Fruit fly (Drosophila melanogaster) whole organism: ENCODE measurements around the gene gb.

Experiments used
- CG8478 ChIP-seq: fragments of >200 bp; optimal IDR thresholded peaks from 2 replicates; lab custom pipeline; 2018; ENCODE audit warnings: inconsistent platforms
- Dll ChIP-seq: fragments of >200 bp; optimal IDR thresholded peaks from 2 replicates; lab custom pipeline; 2017
- EcR ChIP-seq, 2 experiments: fragments of >200 bp; optimal IDR thresholded peaks; 2 replicates each; lab custom pipeline; 2017; ENCODE audit warnings: missing biosample characterization in 2 of 2, missing genetic modification characterization in 2 of 2, missing genetic modification reagents in 2 of 2
- pan ChIP-seq: fragments of >200 bp; optimal IDR thresholded peaks from 2 replicates; lab custom pipeline; 2017
- psq ChIP-seq: fragments of >200 bp; optimal IDR thresholded peaks from 2 replicates; lab custom pipeline; 2017
- usp ChIP-seq: fragments of >200 bp; optimal IDR thresholded peaks from 2 replicates; lab custom pipeline; 2017; ENCODE audit warnings: missing biosample characterization, missing genetic modification characterization, mixed read lengths

The gb gene

dm6 chr3R:27065136-27065535 is 46.9 kb downstream of the gb start, which contains the start of gene CG43935:
CG43935 (plus strand) TSS chr3R:27065436.
- no peak for TF ChIP-seq pan (lab: Kevin White, UChicago)
- no peak for TF ChIP-seq EcR (GFP tag; optimal IDR thresholded peaks at IDR 0.05; lab: Kevin White, UChicago)
- no peak for TF ChIP-seq CG8478 (lab: Kevin White, UChicago)
- TF ChIP-seq usp: no peak
- no peak for TF ChIP-seq Dll
- TF ChIP-seq psq (lab: Kevin White, UChicago): no peak

dm6 chr3R:27064099-27064498 is 48.0 kb downstream of the gb start, which contains the start of gene Nep5:
Nep5 (minus strand) TSS chr3R:27064199.
- TF ChIP-seq EcR (GFP tag; optimal IDR thresholded peaks at IDR 0.05; lab: Kevin White, UChicago) (no peak), pan (lab: Kevin White, UChicago) (no peak), usp (no peak), psq (lab: Kevin White, UChicago) (no peak), Dll (no peak), CG8478 (lab: Kevin White, UChicago) (no peak)

DNA sequence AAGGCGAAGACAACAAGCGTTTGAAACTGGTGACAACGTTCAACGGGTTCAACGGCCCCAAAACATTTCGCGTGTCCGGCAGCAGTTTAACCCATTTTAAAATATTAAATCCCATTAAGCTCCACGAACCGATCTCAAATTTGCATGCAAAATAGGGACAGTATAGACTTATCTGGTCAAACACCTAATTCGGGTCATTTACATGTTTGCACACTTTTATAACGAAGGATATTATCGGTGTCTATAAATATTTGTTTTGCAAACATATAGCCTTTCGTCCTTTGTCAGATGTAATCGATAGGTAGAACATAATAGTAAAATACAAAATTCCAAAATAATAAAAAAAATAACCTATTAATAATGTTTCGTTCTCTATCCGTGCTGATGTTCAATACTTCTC is 50.2 kb downstream of the gb start, which contains the start of gene CG34292:
CG34292 (plus strand) TSS at position 301 of the 400 bp plus-strand sequence.
- TF ChIP-seq Dll (no peak), pan (lab: Kevin White, UChicago) (no peak), EcR (GFP tag; optimal IDR thresholded peaks at IDR 0.05; lab: Kevin White, UChicago) (no peak), CG8478 (lab: Kevin White, UChicago) (no peak), psq (lab: Kevin White, UChicago) (no peak), usp (no peak)
